Worm (Caenorhabditis elegans) whole organism, L4/young adult: ENCODE data around the gene rnh-1.1.
A peak's percentile ranks its signal among the peaks of the same experiment; 100 is the strongest.

Source experiments
- W03F9.2 ChIP-seq: fragments of 150-350 bp; optimal IDR thresholded peaks from 2 replicates; lab custom pipeline; 2014; ENCODE audit warnings: missing biosample characterization, missing genetic modification characterization
- dao-5 ChIP-seq: sonication (generic microtip); optimal IDR thresholded peaks from 2 replicates; lab custom pipeline; 2016; ENCODE audit warnings: missing genotype, missing genetic modification characterization, moderate library complexity, missing compliant biosample characterization
- him-1 ChIP-seq: sonication (generic microtip); optimal IDR thresholded peaks from 2 replicates; lab custom pipeline; 2016; ENCODE audit warnings: missing genotype, missing genetic modification reagents, missing genetic modification characterization, missing compliant biosample characterization

Gene rnh-1.1

DNA sequence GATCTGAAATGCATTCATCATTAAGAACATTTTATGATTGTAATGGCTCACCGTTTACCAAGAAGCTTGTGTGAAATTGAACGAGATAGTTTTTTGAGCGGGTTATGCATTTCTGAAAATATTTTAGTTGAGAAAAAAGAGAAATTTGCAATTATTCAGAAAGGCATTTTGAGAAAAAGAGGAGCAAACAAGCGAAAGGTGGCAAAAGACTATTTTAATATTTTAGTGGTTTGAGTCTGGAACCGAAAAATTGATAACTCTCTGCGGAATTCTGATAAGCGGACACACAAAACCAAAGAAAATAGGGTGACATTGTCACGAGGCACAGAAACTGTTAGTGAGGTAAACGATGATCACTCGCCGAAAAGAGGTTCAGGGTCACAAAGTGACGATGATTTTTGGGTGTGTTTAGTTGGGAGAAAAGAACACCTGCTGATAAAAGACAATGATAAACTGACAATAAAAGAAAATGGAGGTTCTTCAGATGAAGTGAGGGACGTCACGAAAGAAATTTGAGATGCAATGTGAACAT is 29.2 kb downstream of the rnh-1.1 start:
- no peak for TF ChIP-seq dao-5 (tag; lab: Kevin White, UChicago)
- TF ChIP-seq W03F9.2, result peak; percentile 11
- TF ChIP-seq him-1, result no peak

ce11 chrII:7555454-7555853 is 29.9 kb downstream of the rnh-1.1 start, which contains the start of gene ZK1290.14:
TSS of gene ZK1290.14 (minus strand) at chrII:7555592.
- TF ChIP-seq dao-5 (tag; lab: Kevin White, UChicago) (no peak), W03F9.2 (no peak)

DNA sequence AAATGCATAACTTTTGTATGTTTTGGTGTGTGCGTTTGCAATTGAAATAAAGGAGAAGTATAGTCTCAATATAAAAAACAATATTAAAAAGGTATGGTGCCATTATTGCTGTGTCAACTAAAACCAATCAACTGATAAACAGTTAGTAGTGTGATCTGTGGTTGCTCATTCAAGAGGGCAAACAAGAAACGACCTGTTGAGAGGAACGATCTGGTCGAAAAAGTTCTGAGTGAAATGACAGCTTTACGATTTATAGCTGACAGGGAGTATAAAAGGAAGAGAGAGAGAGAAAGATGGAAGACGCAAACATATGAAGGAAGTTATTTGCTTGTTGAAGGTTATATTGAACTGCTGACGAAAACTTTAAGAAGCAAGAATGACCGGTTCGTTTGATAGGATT is 32.4 kb downstream of the rnh-1.1 start:
- TF ChIP-seq him-1 (no peak), W03F9.2 (no peak), dao-5 (tag; lab: Kevin White, UChicago) (no peak)

ce11 chrII:7558864-7559263 is 33.3 kb downstream of the rnh-1.1 start:
- TF ChIP-seq dao-5 (tag; lab: Kevin White, UChicago), result no peak
- TF ChIP-seq him-1, result no peak
- no peak for TF ChIP-seq W03F9.2

DNA sequence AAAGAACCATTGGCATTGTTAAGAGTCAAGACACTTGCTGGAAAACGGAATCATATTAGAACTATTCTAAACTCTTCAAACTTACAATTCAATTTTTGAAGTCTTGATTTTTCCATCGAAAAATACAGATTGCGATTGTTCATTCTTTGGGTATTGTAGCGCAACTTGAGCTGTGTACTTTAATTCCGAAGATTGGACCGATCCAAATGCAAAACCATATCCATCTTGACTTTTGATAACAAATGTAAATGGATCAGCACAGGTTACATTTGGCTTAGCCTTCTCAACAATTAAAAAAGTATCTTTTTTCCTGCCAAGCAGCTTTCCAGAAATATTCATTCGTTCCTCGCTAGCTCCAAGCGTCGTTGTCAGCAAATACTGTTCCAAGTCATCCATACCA is 35.3 kb downstream of the rnh-1.1 start:
- TF ChIP-seq dao-5 (tag; lab: Kevin White, UChicago) (no peak), him-1 (no peak), W03F9.2 (no peak)

ce11 chrII:7561494-7561893 is 36.0 kb downstream of the rnh-1.1 start, which contains the start of the genes ZK1290.11 and ZK1290.1:
TSS of gene ZK1290.11 (minus strand) at chrII:7561594.
TSS of gene ZK1290.1 (plus strand) at chrII:7561764.
- TF ChIP-seq him-1 (no peak), dao-5 (tag; lab: Kevin White, UChicago) (no peak), W03F9.2 (no peak)

DNA sequence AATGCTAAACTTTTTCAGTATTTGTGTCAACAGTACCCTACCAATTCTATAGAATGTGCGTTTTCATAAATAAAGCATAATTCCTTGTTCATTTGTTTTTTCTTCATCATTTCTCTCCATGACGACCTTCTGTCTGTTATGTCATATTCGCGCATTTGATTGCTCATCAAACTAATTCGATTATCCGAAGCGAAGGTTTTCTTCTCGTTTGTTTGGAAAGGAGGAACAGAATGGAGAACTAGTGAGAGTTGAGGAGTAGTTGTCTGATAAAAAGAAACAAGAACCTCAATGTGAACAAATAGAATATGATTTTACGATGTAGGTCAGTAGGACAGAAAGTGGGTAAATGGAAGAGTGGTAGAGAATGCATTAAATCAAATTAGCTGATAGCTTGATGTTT is 37.1 kb downstream of the rnh-1.1 start:
- TF ChIP-seq dao-5 (tag; lab: Kevin White, UChicago) (no peak), W03F9.2 (no peak), him-1 (no peak)

DNA sequence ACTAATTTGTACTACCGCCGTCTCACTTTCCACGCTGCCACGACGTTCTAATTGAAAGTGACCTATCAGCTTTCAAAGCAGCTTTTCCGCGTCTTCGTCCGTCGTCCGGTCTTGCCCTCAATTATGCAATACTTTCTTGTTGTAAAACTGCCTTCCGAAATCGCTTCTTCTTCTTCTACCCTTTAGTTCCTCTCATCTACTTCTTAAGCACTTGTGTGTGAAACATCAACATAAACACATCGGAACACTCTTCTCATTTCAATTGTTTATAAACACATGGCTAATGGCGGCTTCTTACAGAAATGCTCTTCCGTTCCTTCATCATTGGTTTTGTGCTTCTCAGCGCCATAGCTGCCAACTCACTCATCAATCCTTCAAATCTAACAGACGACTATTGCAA is 44.8 kb downstream of the rnh-1.1 start, which contains the start of gene F35D2.3:
F35D2.3 (plus strand) TSS at position 301 of the 400 bp plus-strand sequence.
- no peak for TF ChIP-seq dao-5 (tag; lab: Kevin White, UChicago)
- no peak for TF ChIP-seq him-1
- TF ChIP-seq W03F9.2, result no peak

DNA sequence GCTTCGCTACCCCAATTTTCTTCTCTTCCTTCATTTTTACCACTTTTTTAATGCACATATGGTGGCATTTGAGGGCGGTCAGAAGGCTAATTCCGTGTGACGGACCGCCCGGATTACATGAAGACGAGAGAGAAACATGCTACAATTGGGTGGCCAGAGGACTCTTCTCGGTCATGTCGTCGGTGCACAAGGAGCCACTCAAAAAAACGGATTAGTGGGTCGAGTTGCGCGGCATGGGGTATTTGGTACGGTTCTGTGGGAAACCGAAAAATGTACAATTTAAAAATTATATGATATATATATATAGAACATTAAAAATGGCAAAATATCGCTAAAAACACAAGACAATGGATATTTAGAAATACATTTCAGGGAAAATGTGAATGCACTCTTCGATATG is 45.3 kb downstream of the rnh-1.1 start:
- TF ChIP-seq dao-5 (tag; lab: Kevin White, UChicago) (no peak), W03F9.2 (no peak), him-1 (no peak)

- TF ChIP-seq him-1 (no peak), W03F9.2 (no peak), dao-5 (tag; lab: Kevin White, UChicago) (no peak)
These were observed 48.6 kb downstream of the rnh-1.1 start, which contains the start of gene F35D2.2 for ce11 chrII:7574143-7574542. TSS of gene F35D2.2 (plus strand) at chrII:7574443.

DNA sequence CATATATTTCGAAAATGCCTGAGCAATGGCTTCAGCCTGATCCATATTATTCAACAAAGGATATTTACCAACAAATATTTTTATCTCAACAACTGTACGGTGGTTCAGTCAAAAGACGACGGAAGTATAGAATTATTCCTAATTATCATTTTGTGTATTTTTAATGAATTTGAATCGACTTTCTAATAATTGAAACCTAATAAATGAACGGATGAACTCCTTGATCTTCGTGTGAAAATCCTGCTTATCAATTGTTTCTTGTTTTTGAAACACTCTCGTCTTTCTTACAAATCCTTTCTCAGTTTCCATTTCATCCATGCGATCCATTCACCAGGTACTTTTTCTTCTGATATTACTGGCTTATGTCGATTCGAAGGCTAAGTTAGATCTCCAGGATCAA is 50.1 kb downstream of the rnh-1.1 start, which contains the start of gene F35D2.1:
F35D2.1 (plus strand) TSS at position 301 of the 400 bp plus-strand sequence.
- TF ChIP-seq dao-5 (tag; lab: Kevin White, UChicago), result no peak
- no peak for TF ChIP-seq him-1
- TF ChIP-seq W03F9.2, result no peak

DNA sequence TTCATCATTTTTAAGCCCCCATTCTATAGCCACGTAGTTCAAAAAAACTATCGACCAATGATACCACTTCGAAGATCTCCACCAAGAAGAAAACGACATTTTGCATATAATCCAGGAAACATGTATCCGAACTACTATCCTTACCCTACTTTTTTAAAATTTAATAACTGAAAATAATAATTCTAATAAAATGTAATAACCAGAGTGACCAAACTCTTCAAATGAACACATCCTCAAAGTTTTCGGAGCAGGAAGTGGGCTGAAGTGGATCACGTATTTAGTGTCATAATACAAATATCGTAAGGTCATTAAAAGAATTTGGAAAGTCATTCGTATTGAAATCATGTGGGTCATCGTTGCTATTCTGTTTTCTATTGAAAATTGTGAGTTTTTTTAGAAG is 51.9 kb downstream of the rnh-1.1 start, which contains the start of gene F35D2.6:
F35D2.6 (plus strand) TSS at position 301 of the 400 bp plus-strand sequence.
- TF ChIP-seq dao-5 (tag; lab: Kevin White, UChicago) (no peak), him-1 (no peak), W03F9.2 (no peak)
